Worm (Caenorhabditis elegans) whole organism, late embryonic: ENCODE data around the gene dhs-25.

Source experiments
- ama-1 ChIP-seq: fragments of 150-350 bp; optimal IDR thresholded peaks from 2 replicates; lab custom pipeline; 2014
- fkh-6 ChIP-seq: sonication (generic microtip); optimal IDR thresholded peaks from 2 replicates; lab custom pipeline; 2016; ENCODE audit warnings: missing genetic modification characterization, missing compliant biosample characterization
- hlh-8 ChIP-seq: sonication (generic microtip); optimal IDR thresholded peaks from 2 replicates; lab custom pipeline; 2016; ENCODE audit warnings: missing genotype, missing genetic modification characterization, missing compliant biosample characterization
- pha-4 ChIP-seq: fragments of 150-350 bp; optimal IDR thresholded peaks from 2 replicates; lab custom pipeline; 2018; ENCODE audit warnings: missing biosample characterization, missing genetic modification reagents, missing genetic modification characterization
- sox-4 ChIP-seq: sonication (generic microtip); optimal IDR thresholded peaks from 2 replicates; lab custom pipeline; 2017; ENCODE audit warnings: mild to moderate bottlenecking, missing genetic modification characterization, inconsistent platforms, missing compliant biosample characterization

ce11 chrX:1471232-1471631 lies 15.1 kb upstream of the dhs-25 start:
- no peak for TF ChIP-seq fkh-6
- no peak for TF ChIP-seq ama-1 (lab: Kevin White, UChicago)
- TF ChIP-seq sox-4 (tag; lab: Kevin White, UChicago) = no peak
- no peak for TF ChIP-seq pha-4 (tag; lab: Kevin White, UChicago)
- TF ChIP-seq hlh-8 (tag; lab: Kevin White, UChicago) = no peak
